Worm (Caenorhabditis elegans) whole organism, young adult: ENCODE measurements around the gene fbxc-32.

Experiments used
- C17E4.6 ChIP-seq: fragments of 200-800 bp; sonication (Bioruptor generic); IDR thresholded peaks from 2 replicates; pipeline ENCODE4 v1.3.6; 2022; ENCODE audit warnings: missing genetic modification reagents, missing genetic modification characterization, missing compliant biosample characterization
- D2030.7 ChIP-seq: fragments of 200-800 bp; sonication (Bioruptor generic); IDR thresholded peaks from 2 replicates; pipeline ENCODE4 v1.3.6; 2022; ENCODE audit warnings: missing genetic modification reagents, missing genetic modification characterization, missing compliant biosample characterization
- K11D2.4 ChIP-seq: fragments of 200-800 bp; sonication (Bioruptor generic); IDR thresholded peaks from 2 replicates; pipeline ENCODE4 v1.3.6; 2022; ENCODE audit warnings: missing genetic modification reagents, missing genetic modification characterization, missing compliant biosample characterization
- ZK185.1 ChIP-seq: sonication (generic microtip); optimal IDR thresholded peaks from 2 replicates; lab custom pipeline; 2016; ENCODE audit warnings: mild to moderate bottlenecking, missing genetic modification characterization, missing compliant biosample characterization; ENCODE audit not compliant: poor library complexity, severe bottlenecking
- ama-1 ChIP-seq, 3 experiments: fragments of 150-350 bp in 1 of 3; sonication (generic microtip) in 2 of 3; optimal IDR thresholded peaks; 2 replicates each; lab custom pipeline; 2014 to 2018; ENCODE audit warnings: missing biosample characterization in 2 of 3, missing genetic modification characterization in 2 of 3, missing genetic modification reagents in 2 of 3
- aptf-2 ChIP-seq: fragments of 200-800 bp; sonication (Bioruptor generic); conservative IDR thresholded peaks from 2 replicates; pipeline ENCODE4 v1.3.6; 2022; ENCODE audit warnings: missing genetic modification reagents, missing genetic modification characterization, missing compliant biosample characterization
- attf-5 ChIP-seq: fragments of 200-800 bp; sonication (Bioruptor generic); optimal IDR thresholded peaks from 2 replicates; lab custom pipeline; 2018; ENCODE audit warnings: mild to moderate bottlenecking, missing genetic modification characterization, missing compliant biosample characterization
- him-1 ChIP-seq: sonication (generic microtip); optimal IDR thresholded peaks from 2 replicates; lab custom pipeline; 2016; ENCODE audit warnings: missing genotype, missing genetic modification reagents, missing genetic modification characterization, missing compliant biosample characterization
- hlh-26 ChIP-seq: fragments of 200-800 bp; sonication (Bioruptor generic); conservative IDR thresholded peaks from 2 replicates; pipeline ENCODE4 v1.3.6; 2022; ENCODE audit warnings: missing genetic modification reagents, missing genetic modification characterization, missing compliant biosample characterization
- let-526 ChIP-seq: fragments of 200-800 bp; sonication (Bioruptor generic); IDR thresholded peaks from 2 replicates; pipeline ENCODE4 v1.3.6; 2022; ENCODE audit warnings: missing genetic modification reagents, missing genetic modification characterization, missing compliant biosample characterization
- mel-28 ChIP-seq: sonication (generic microtip); optimal IDR thresholded peaks from 2 replicates; lab custom pipeline; 2016; ENCODE audit warnings: borderline replicate concordance, mild to moderate bottlenecking, missing genetic modification characterization, missing compliant biosample characterization
- sea-2 ChIP-seq: fragments of 200-800 bp; sonication (Bioruptor generic); IDR thresholded peaks from 2 replicates; pipeline ENCODE4 v1.3.6; 2022; ENCODE audit warnings: missing genetic modification characterization, missing compliant biosample characterization

DNA sequence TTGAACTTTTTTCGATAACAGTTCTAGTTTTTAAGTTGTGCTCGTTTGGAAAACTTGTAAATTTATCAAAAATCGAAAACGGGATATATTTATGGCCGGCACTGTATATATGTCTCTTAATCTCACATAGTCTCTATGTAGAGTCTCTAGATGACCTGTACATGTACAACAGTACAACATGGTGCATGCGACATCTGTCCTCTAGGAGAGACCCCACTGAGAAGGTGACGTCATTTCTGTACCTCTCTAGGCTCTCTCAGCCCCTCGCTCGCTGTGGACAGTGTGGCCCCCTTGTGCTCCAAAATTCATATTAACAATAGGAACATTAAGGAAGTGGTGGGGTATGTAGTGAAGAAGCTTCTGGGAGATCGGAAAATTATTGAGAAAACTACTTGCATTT lies 10.7 kb downstream of the fbxc-32 start:
- no peak for TF ChIP-seq let-526 (GFP tag; lab: Robert Waterston, UW)
- no peak for TF ChIP-seq aptf-2 (GFP tag; lab: Robert Waterston, UW)
- TF ChIP-seq K11D2.4 (GFP tag; lab: Robert Waterston, UW) = no peak
- TF ChIP-seq attf-5 (GFP tag; lab: Kevin White, UChicago) = no peak
- no peak for TF ChIP-seq sea-2 (GFP tag; lab: Robert Waterston, UW)
- TF ChIP-seq C17E4.6 (GFP tag; lab: Robert Waterston, UW) = no peak
- TF ChIP-seq D2030.7 (GFP tag; lab: Robert Waterston, UW) = no peak
- no peak for TF ChIP-seq ZK185.1 (tag; lab: Kevin White, UChicago)
- TF ChIP-seq him-1 = no peak
- no peak for TF ChIP-seq hlh-26
- no peak for TF ChIP-seq ama-1 (optimal IDR thresholded peaks at IDR 0.05; lab: Kevin White, UChicago)
- TF ChIP-seq ama-1 (GFP tag; optimal IDR thresholded peaks at IDR 0.05; lab: Kevin White, UChicago) = no peak
- TF ChIP-seq mel-28 (tag; lab: Kevin White, UChicago) = no peak
